Worm (Caenorhabditis elegans) whole organism, late embryonic: ENCODE data around the gene frpr-21.

Experiments used
- C08G9.2 ChIP-seq: sonication (generic microtip); optimal IDR thresholded peaks from 2 replicates; lab custom pipeline; 2016; ENCODE audit warnings: mild to moderate bottlenecking, missing genetic modification characterization, moderate library complexity, missing compliant biosample characterization
- C38D4.7 ChIP-seq: fragments of 200-800 bp; sonication (Bioruptor generic); optimal IDR thresholded peaks from 2 replicates; lab custom pipeline; 2018; ENCODE audit warnings: mild to moderate bottlenecking, missing genetic modification characterization, moderate library complexity, missing compliant biosample characterization
- K09A11.1 ChIP-seq: sonication (generic microtip); optimal IDR thresholded peaks from 2 replicates; lab custom pipeline; 2017; ENCODE audit warnings: antibody characterized with exemption, mild to moderate bottlenecking, missing genetic modification characterization, missing compliant biosample characterization; ENCODE audit not compliant: insufficient read depth
- Y22D7AL.16 ChIP-seq: sonication (generic microtip); optimal IDR thresholded peaks from 2 replicates; lab custom pipeline; 2016; ENCODE audit warnings: missing genetic modification characterization, missing compliant biosample characterization
- ceh-14 ChIP-seq: sonication (generic microtip); optimal IDR thresholded peaks from 2 replicates; lab custom pipeline; 2016; ENCODE audit warnings: missing genotype, missing genetic modification characterization, missing compliant biosample characterization
- ceh-18 ChIP-seq: sonication (generic microtip); optimal IDR thresholded peaks from 2 replicates; lab custom pipeline; 2016; ENCODE audit warnings: missing genetic modification characterization, missing compliant biosample characterization
- ceh-19 ChIP-seq: fragments of 200-800 bp; sonication (Bioruptor generic); optimal IDR thresholded peaks from 2 replicates; lab custom pipeline; 2018; ENCODE audit warnings: mild to moderate bottlenecking, missing genetic modification characterization, missing compliant biosample characterization
- ceh-24 ChIP-seq: sonication (generic microtip); optimal IDR thresholded peaks from 2 replicates; lab custom pipeline; 2016; ENCODE audit warnings: mild to moderate bottlenecking, missing genetic modification characterization, missing compliant biosample characterization
- ceh-31 ChIP-seq: sonication (generic microtip); optimal IDR thresholded peaks from 2 replicates; lab custom pipeline; 2016; ENCODE audit warnings: missing genetic modification characterization, missing compliant biosample characterization
- ceh-34 ChIP-seq: sonication (generic microtip); optimal IDR thresholded peaks from 2 replicates; lab custom pipeline; 2016; ENCODE audit warnings: mild to moderate bottlenecking, missing genetic modification characterization, missing compliant biosample characterization
- ceh-48 ChIP-seq: sonication (generic microtip); optimal IDR thresholded peaks from 2 replicates; lab custom pipeline; 2016; ENCODE audit warnings: missing genetic modification characterization, inconsistent platforms, missing compliant biosample characterization
- ceh-6 ChIP-seq: fragments of 200-800 bp; sonication (Bioruptor generic); optimal IDR thresholded peaks from 2 replicates; lab custom pipeline; 2018; ENCODE audit warnings: mild to moderate bottlenecking, missing genetic modification characterization, missing compliant biosample characterization
- dmd-4 ChIP-seq: sonication (generic microtip); optimal IDR thresholded peaks from 2 replicates; lab custom pipeline; 2016; ENCODE audit warnings: borderline replicate concordance, missing genetic modification characterization, missing compliant biosample characterization
- elt-2 ChIP-seq: sonication (generic microtip); optimal IDR thresholded peaks from 2 replicates; lab custom pipeline; 2016; ENCODE audit warnings: missing genetic modification reagents, missing genetic modification characterization, missing compliant biosample characterization
- eyg-1 ChIP-seq: sonication (generic microtip); optimal IDR thresholded peaks from 2 replicates; lab custom pipeline; 2016; ENCODE audit warnings: missing genotype, missing genetic modification characterization, missing compliant biosample characterization
- fax-1 ChIP-seq: sonication (generic microtip); optimal IDR thresholded peaks from 2 replicates; lab custom pipeline; 2016; ENCODE audit warnings: missing genotype, missing genetic modification characterization, missing compliant biosample characterization
- fkh-6 ChIP-seq: sonication (generic microtip); optimal IDR thresholded peaks from 2 replicates; lab custom pipeline; 2016; ENCODE audit warnings: missing genetic modification characterization, missing compliant biosample characterization
- gmeb-2 ChIP-seq: sonication (generic microtip); optimal IDR thresholded peaks from 2 replicates; lab custom pipeline; 2016; ENCODE audit warnings: missing genetic modification characterization, inconsistent platforms, missing compliant biosample characterization
- hlh-13 ChIP-seq: fragments of 200-800 bp; sonication (Bioruptor generic); optimal IDR thresholded peaks from 2 replicates; lab custom pipeline; 2018; ENCODE audit warnings: mild to moderate bottlenecking, missing genetic modification characterization, missing compliant biosample characterization
- hlh-15 ChIP-seq: sonication (generic microtip); optimal IDR thresholded peaks from 2 replicates; lab custom pipeline; 2016; ENCODE audit warnings: missing genetic modification characterization, missing compliant biosample characterization
- hlh-6 ChIP-seq: sonication (generic microtip); optimal IDR thresholded peaks from 2 replicates; lab custom pipeline; 2016; ENCODE audit warnings: missing genotype, missing genetic modification characterization, missing compliant biosample characterization
- madf-2 ChIP-seq: sonication (generic microtip); optimal IDR thresholded peaks from 2 replicates; lab custom pipeline; 2017; ENCODE audit warnings: missing genetic modification characterization, missing compliant biosample characterization
- mec-3 ChIP-seq: sonication (generic microtip); optimal IDR thresholded peaks from 2 replicates; lab custom pipeline; 2016; ENCODE audit warnings: borderline replicate concordance, missing genetic modification characterization, missing compliant biosample characterization
- nhr-232 ChIP-seq: sonication (generic microtip); optimal IDR thresholded peaks from 2 replicates; lab custom pipeline; 2016; ENCODE audit warnings: missing genetic modification characterization, missing compliant biosample characterization
- odd-2 ChIP-seq: sonication (generic microtip); optimal IDR thresholded peaks from 2 replicates; lab custom pipeline; 2017; ENCODE audit warnings: antibody characterized with exemption, mild to moderate bottlenecking, missing genetic modification characterization, missing compliant biosample characterization
- pax-1 ChIP-seq: fragments of 150-350 bp; optimal IDR thresholded peaks from 2 replicates; lab custom pipeline; 2014; ENCODE audit warnings: missing biosample characterization, missing genetic modification characterization
- pha-2 ChIP-seq: sonication (generic microtip); optimal IDR thresholded peaks from 2 replicates; lab custom pipeline; 2017; ENCODE audit warnings: mild to moderate bottlenecking, missing genetic modification characterization, missing compliant biosample characterization
- pros-1 ChIP-seq: fragments of 150-350 bp; optimal IDR thresholded peaks from 2 replicates; lab custom pipeline; 2014; ENCODE audit warnings: missing biosample characterization, missing genetic modification reagents, missing genetic modification characterization
- rnt-1 ChIP-seq: sonication (generic microtip); optimal IDR thresholded peaks from 2 replicates; lab custom pipeline; 2016; ENCODE audit warnings: missing genetic modification characterization, missing compliant biosample characterization
- sox-4 ChIP-seq: sonication (generic microtip); optimal IDR thresholded peaks from 2 replicates; lab custom pipeline; 2017; ENCODE audit warnings: mild to moderate bottlenecking, missing genetic modification characterization, inconsistent platforms, missing compliant biosample characterization
- tbx-7 ChIP-seq: sonication (generic microtip); optimal IDR thresholded peaks from 2 replicates; lab custom pipeline; 2016; ENCODE audit warnings: missing genotype, missing genetic modification characterization, missing compliant biosample characterization
- ttx-3 ChIP-seq: sonication (generic microtip); optimal IDR thresholded peaks from 2 replicates; lab custom pipeline; 2016; ENCODE audit warnings: missing genetic modification reagents, missing genetic modification characterization, missing compliant biosample characterization
- unc-3 ChIP-seq, 2 experiments: fragments of 200-800 bp in 1 of 2; sonication (Bioruptor generic) in 1 of 2; sonication (generic microtip) in 1 of 2; conservative IDR thresholded peaks in 1 of 2; optimal IDR thresholded peaks in 1 of 2; 2 replicates each; pipeline versions ENCODE4 v1.3.6 to Lab custom; 2016 to 2022; ENCODE audit warnings: missing compliant biosample characterization in 2 of 2, missing genetic modification characterization in 2 of 2, missing genetic modification reagents in 1 of 2
- zip-5 ChIP-seq: sonication (generic microtip); optimal IDR thresholded peaks from 2 replicates; lab custom pipeline; 2016; ENCODE audit warnings: missing genetic modification characterization, missing compliant biosample characterization

frpr-21 gene

ce11 chrII:10450335-10450734, 28.5 kb upstream of the frpr-21 start:
- no peak for TF ChIP-seq nhr-232 (tag; lab: Kevin White, UChicago)
- TF ChIP-seq madf-2 (tag; lab: Kevin White, UChicago) = no peak
- TF ChIP-seq ceh-34 (tag; lab: Kevin White, UChicago) = no peak
- TF ChIP-seq hlh-15 (tag; lab: Kevin White, UChicago) = no peak
- TF ChIP-seq Y22D7AL.16 (tag; lab: Kevin White, UChicago) = no peak
- TF ChIP-seq pha-2 = no peak
- no peak for TF ChIP-seq ceh-19
- TF ChIP-seq ceh-24 (tag; lab: Kevin White, UChicago) = no peak
- no peak for TF ChIP-seq odd-2 (tag; lab: Kevin White, UChicago)
- TF ChIP-seq pros-1 (tag; lab: Kevin White, UChicago) = no peak
- TF ChIP-seq C08G9.2 (tag; lab: Kevin White, UChicago) = no peak
- TF ChIP-seq fax-1 (tag; lab: Kevin White, UChicago) = no peak
- TF ChIP-seq dmd-4 (tag; lab: Kevin White, UChicago) = no peak
- no peak for TF ChIP-seq pax-1
- TF ChIP-seq fkh-6 (tag; lab: Kevin White, UChicago) = no peak
- TF ChIP-seq hlh-13 = no peak
- TF ChIP-seq C38D4.7 (GFP tag; lab: Kevin White, UChicago) = no peak
- no peak for TF ChIP-seq K09A11.1
- TF ChIP-seq ceh-48 = no peak

DNA sequence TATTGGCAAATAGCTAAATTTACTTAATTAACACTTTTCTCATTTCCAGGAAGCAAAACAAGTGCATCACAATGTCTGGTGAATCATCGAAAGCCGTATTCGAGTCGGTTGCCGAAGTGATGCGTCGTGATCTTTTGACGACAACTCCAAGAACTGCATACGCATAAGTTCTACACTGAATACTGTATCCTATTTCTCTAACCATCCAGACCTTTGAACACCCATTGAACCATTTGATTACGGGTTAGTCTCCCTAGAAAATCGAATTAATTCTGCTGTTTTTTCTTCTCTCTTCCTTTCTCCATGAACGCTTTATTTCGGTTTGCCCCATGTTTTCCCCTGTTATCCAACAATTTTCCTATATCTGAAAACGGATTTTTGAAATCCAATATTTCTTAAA, 27.9 kb upstream of the frpr-21 start, which contains the start of gene lin-56:
TSS of gene lin-56 (plus strand) at position 301 of the 400 bp plus-strand sequence.
- TF ChIP-seq fax-1 (tag; lab: Kevin White, UChicago) (no peak), sox-4 (no peak), rnt-1 (no peak), ttx-3 (no peak), mec-3 (tag; lab: Kevin White, UChicago) (no peak), ceh-14 (tag; lab: Kevin White, UChicago) (no peak), ceh-31 (tag; lab: Kevin White, UChicago) (no peak), zip-5 (no peak), elt-2 (tag; lab: Kevin White, UChicago) (no peak), odd-2 (tag; lab: Kevin White, UChicago) (no peak), gmeb-2 (tag; lab: Kevin White, UChicago) (no peak), hlh-13 (no peak), eyg-1 (tag; lab: Kevin White, UChicago) (no peak), ceh-6 (GFP tag; lab: Kevin White, UChicago) (no peak), dmd-4 (tag; lab: Kevin White, UChicago) (no peak), fkh-6 (tag; lab: Kevin White, UChicago) (no peak)

DNA sequence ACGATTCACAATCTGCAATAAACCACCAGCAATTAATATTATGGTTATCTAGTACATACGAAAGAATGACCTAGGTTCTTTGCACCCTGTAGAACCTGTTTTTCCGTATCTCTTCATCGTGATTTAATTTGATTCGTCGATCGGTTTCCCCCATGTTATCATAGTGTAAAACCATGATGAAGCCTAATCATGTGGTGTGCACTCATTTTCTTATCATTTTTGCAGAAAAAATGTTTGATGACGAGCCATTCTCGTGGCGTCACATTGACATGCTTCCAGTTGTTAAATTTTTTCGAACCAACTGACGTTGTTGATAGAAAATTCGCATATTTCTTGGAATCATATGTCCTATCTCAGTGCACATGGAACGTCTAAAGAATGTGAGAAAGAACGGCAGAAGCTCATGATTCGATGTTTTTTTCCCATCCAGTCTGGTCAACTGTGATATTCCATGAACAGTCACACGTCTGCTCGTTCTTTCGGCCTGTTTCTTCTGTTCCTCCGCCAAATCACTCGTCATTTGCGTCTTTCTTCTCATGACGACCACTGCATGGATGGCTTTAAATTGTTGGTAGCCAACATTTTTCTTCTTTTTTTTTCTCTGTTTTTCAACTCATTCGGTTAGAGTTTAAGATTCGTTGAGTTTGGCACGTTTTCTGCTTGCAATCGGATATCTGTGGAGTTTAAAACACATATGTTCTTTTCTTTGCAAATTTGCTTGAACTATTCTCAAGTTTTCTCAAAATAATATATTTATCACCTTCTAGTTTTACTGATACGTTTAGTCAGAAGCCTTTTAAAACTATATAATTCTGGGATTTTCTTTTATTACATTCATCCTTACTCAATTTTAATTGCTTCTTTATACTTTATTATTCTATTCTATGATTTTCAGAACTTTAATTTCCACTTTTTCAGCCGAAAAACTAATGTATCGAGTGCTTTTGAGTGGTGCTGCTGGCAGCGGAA, 25.8 kb upstream of the frpr-21 start, which contains the start of gene ZK673.2:
TSS of gene ZK673.2 (plus strand) at position 919 of the 969 bp plus-strand sequence.
- TF ChIP-seq sox-4 (no peak), ceh-31 (tag; lab: Kevin White, UChicago) (no peak), ceh-18 (tag; lab: Kevin White, UChicago) (no peak), Y22D7AL.16 (tag; lab: Kevin White, UChicago) (no peak), unc-3 (GFP tag; conservative IDR thresholded peaks at IDR 0.05; lab: Robert Waterston, UW) (no peak), unc-3 (tag; optimal IDR thresholded peaks at IDR 0.05; lab: Kevin White, UChicago) (no peak), fkh-6 (tag; lab: Kevin White, UChicago) (no peak), tbx-7 (tag; lab: Kevin White, UChicago) (no peak), C08G9.2 (tag; lab: Kevin White, UChicago) (no peak), hlh-6 (no peak), nhr-232 (tag; lab: Kevin White, UChicago) (no peak)
